Fruit fly (Drosophila melanogaster) whole organism, pupa: ENCODE results near the gene CG8475.

ENCODE experiments used
- CG10348 ChIP-seq: fragments of 200-800 bp; sonication (Bioruptor generic); IDR thresholded peaks from 2 replicates; pipeline ENCODE4 v1.3.6; 2022; ENCODE audit warnings: missing biosample characterization, missing genetic modification characterization
- CG13204 ChIP-seq: fragments of 200-800 bp; sonication (Bioruptor generic); optimal IDR thresholded peaks from 2 replicates; lab custom pipeline; 2018; ENCODE audit warnings: missing biosample characterization, mild to moderate bottlenecking, missing genetic modification characterization, moderate library complexity
- CG17806 ChIP-seq: fragments of 200-800 bp; sonication (Bioruptor generic); optimal IDR thresholded peaks from 2 replicates; lab custom pipeline; 2018; ENCODE audit warnings: missing biosample characterization, mild to moderate bottlenecking, missing genetic modification characterization, moderate library complexity
- CG32121 ChIP-seq: fragments of 200-800 bp; sonication (Bioruptor generic); IDR thresholded peaks from 2 replicates; pipeline ENCODE4 v1.3.6; 2022; ENCODE audit warnings: missing biosample characterization, missing genetic modification characterization
- CG34367 ChIP-seq: fragments of 200-800 bp; sonication (Bioruptor generic); optimal IDR thresholded peaks from 2 replicates; lab custom pipeline; 2018; ENCODE audit warnings: missing biosample characterization, mild to moderate bottlenecking, missing genetic modification characterization
- CG8159 ChIP-seq: fragments of 200-800 bp; sonication (Bioruptor generic); optimal IDR thresholded peaks from 3 replicates; lab custom pipeline; 2018; ENCODE audit warnings: missing biosample characterization, mild to moderate bottlenecking, missing genetic modification characterization, moderate library complexity
- CG8301 ChIP-seq: fragments of 200-800 bp; sonication (Bioruptor generic); optimal IDR thresholded peaks from 2 replicates; lab custom pipeline; 2018; ENCODE audit warnings: missing biosample characterization, mild to moderate bottlenecking, missing genetic modification characterization
- CG9948 ChIP-seq: fragments of 200-800 bp; sonication (Bioruptor generic); optimal IDR thresholded peaks from 2 replicates; lab custom pipeline; 2018; ENCODE audit warnings: missing biosample characterization, mild to moderate bottlenecking, missing genetic modification characterization, moderate library complexity
- EcR ChIP-seq: fragments of 200-800 bp; sonication (Bioruptor generic); optimal IDR thresholded peaks from 3 replicates; lab custom pipeline; 2019; ENCODE audit warnings: missing biosample characterization, missing genetic modification characterization, mild to moderate bottlenecking, moderate library complexity, missing genetic modification reagents
- Ets98B ChIP-seq: fragments of 200-800 bp; sonication (Bioruptor generic); IDR thresholded peaks from 2 replicates; pipeline ENCODE4 v1.3.6; 2022; ENCODE audit warnings: missing biosample characterization, missing genetic modification characterization
- Pif1A ChIP-seq: fragments of 200-800 bp; sonication (Bioruptor generic); optimal IDR thresholded peaks from 3 replicates; lab custom pipeline; 2016; ENCODE audit warnings: missing biosample characterization, missing genetic modification characterization
- Snoo ChIP-seq: fragments of 200-800 bp; sonication (Bioruptor generic); optimal IDR thresholded peaks from 3 replicates; lab custom pipeline; 2017; ENCODE audit warnings: missing biosample characterization, mild to moderate bottlenecking, missing genetic modification characterization, inconsistent platforms
- gl ChIP-seq: fragments of 200-800 bp; sonication (Bioruptor generic); optimal IDR thresholded peaks from 2 replicates; lab custom pipeline; 2018; ENCODE audit warnings: missing biosample characterization, mild to moderate bottlenecking, missing genetic modification characterization
- rn ChIP-seq: fragments of 200-800 bp; sonication (Bioruptor generic); IDR thresholded peaks from 2 replicates; pipeline ENCODE4 v1.3.6; 2022; ENCODE audit warnings: missing biosample characterization, missing genetic modification characterization

- TF ChIP-seq CG34367 (tag; lab: Kevin White, UChicago) (no peak), rn (GFP tag; lab: Robert Waterston, UW) (no peak), CG10348 (no peak), CG17806 (tag; lab: Kevin White, UChicago) (peak; percentile 9), CG13204 (GFP tag; lab: Kevin White, UChicago) (no peak), CG8301 (tag; lab: Kevin White, UChicago) (no peak), EcR (GFP tag; lab: Kevin White, UChicago) (peak; percentile 14), gl (no peak), Ets98B (GFP tag; lab: Robert Waterston, UW) (no peak), Pif1A (GFP tag; lab: Kevin White, UChicago) (peak; percentile 48), CG8159 (peak; percentile 43), CG9948 (tag; lab: Kevin White, UChicago) (no peak), CG32121 (GFP tag; lab: Robert Waterston, UW) (no peak; the same call in 1 of the 2 replicates), Snoo (tag; lab: Kevin White, UChicago) (no peak)
Measured at dm6 chr2L:8211070-8211469, 14.4 kb upstream of the CG8475 start, which contains the start of gene Ssb-c31a.
